Fruit fly (Drosophila melanogaster) whole organism, embryonic: ENCODE data around the gene CG15431.
A peak's percentile ranks its signal among the peaks of the same experiment; 100 is the strongest.

Source experiments
- ATbp ChIP-seq: fragments of 200-800 bp; sonication (Bioruptor generic); optimal IDR thresholded peaks from 2 replicates; lab custom pipeline; 2017; ENCODE audit warnings: missing biosample characterization, mild to moderate bottlenecking, missing genetic modification characterization, missing genetic modification reagents
- Ada2b ChIP-seq: fragments of 200-800 bp; sonication (Bioruptor generic); IDR thresholded peaks from 2 replicates; pipeline ENCODE4 v1.3.6; 2022; ENCODE audit warnings: missing biosample characterization, missing genetic modification characterization
- Atf-2 ChIP-seq: fragments of 200-800 bp; sonication (Bioruptor generic); optimal IDR thresholded peaks from 2 replicates; lab custom pipeline; 2016; ENCODE audit warnings: missing biosample characterization, missing genetic modification characterization
- B-H2 ChIP-seq: fragments of 200-800 bp; sonication (Bioruptor generic); optimal IDR thresholded peaks from 2 replicates; lab custom pipeline; 2018; ENCODE audit warnings: missing biosample characterization, mild to moderate bottlenecking, missing genetic modification characterization
- CG10209 ChIP-seq: fragments of 200-800 bp; sonication (Bioruptor generic); optimal IDR thresholded peaks from 3 replicates; lab custom pipeline; 2017; ENCODE audit warnings: missing biosample characterization, mild to moderate bottlenecking, missing genetic modification characterization, missing genetic modification reagents
- CG11398 ChIP-seq: fragments of 200-800 bp; sonication (Bioruptor generic); optimal IDR thresholded peaks from 2 replicates; lab custom pipeline; 2016; ENCODE audit warnings: missing biosample characterization, missing genetic modification characterization
- CG11560 ChIP-seq: fragments of 200-800 bp; sonication (Bioruptor generic); IDR thresholded peaks from 3 replicates; pipeline ENCODE4 v1.3.6; 2022; ENCODE audit warnings: missing biosample characterization, missing genetic modification characterization
- CG12219 ChIP-seq: fragments of 200-800 bp; sonication (Bioruptor generic); optimal IDR thresholded peaks from 3 replicates; lab custom pipeline; 2018; ENCODE audit warnings: missing biosample characterization, mild to moderate bottlenecking, missing genetic modification characterization
- CG15514 ChIP-seq: fragments of 200-800 bp; sonication (Bioruptor generic); optimal IDR thresholded peaks from 3 replicates; lab custom pipeline; 2017; ENCODE audit warnings: missing biosample characterization, missing genetic modification characterization, mild to moderate bottlenecking, moderate library complexity, missing genetic modification reagents
- CG17912 ChIP-seq: fragments of 200-800 bp; sonication (Bioruptor generic); optimal IDR thresholded peaks from 2 replicates; lab custom pipeline; 2018; ENCODE audit warnings: missing biosample characterization, mild to moderate bottlenecking, missing genetic modification characterization
- CG1792 ChIP-seq: fragments of 200-800 bp; sonication (Bioruptor generic); optimal IDR thresholded peaks from 2 replicates; lab custom pipeline; 2016; ENCODE audit warnings: missing biosample characterization, missing genetic modification characterization
- CG3163 ChIP-seq: fragments of 200-800 bp; sonication (Bioruptor generic); optimal IDR thresholded peaks from 3 replicates; lab custom pipeline; 2016; ENCODE audit warnings: missing biosample characterization, missing genetic modification characterization
- CG33213 ChIP-seq: fragments of 200-800 bp; sonication (Bioruptor generic); optimal IDR thresholded peaks from 3 replicates; lab custom pipeline; 2016; ENCODE audit warnings: missing biosample characterization, missing genetic modification characterization
- CG34376 ChIP-seq: fragments of 200-800 bp; sonication (Bioruptor generic); optimal IDR thresholded peaks from 2 replicates; lab custom pipeline; 2018; ENCODE audit warnings: missing biosample characterization, mild to moderate bottlenecking, missing genetic modification characterization
- CG43689 ChIP-seq: fragments of 200-800 bp; sonication (Bioruptor generic); IDR thresholded peaks from 2 replicates; pipeline ENCODE4 v1.3.6; 2022; ENCODE audit warnings: missing biosample characterization, missing genetic modification characterization
- CG6689 ChIP-seq: fragments of 200-800 bp; sonication (Bioruptor generic); IDR thresholded peaks from 2 replicates; pipeline ENCODE4 v1.3.6; 2022; ENCODE audit warnings: missing biosample characterization, missing genetic modification characterization
- CG7372 ChIP-seq: fragments of 200-800 bp; sonication (Bioruptor generic); IDR thresholded peaks from 2 replicates; pipeline ENCODE4 v1.3.6; 2022; ENCODE audit warnings: missing biosample characterization, missing genetic modification characterization
- CG7963 ChIP-seq: fragments of 200-800 bp; sonication (Bioruptor generic); IDR thresholded peaks from 3 replicates; pipeline ENCODE4 v1.3.6; 2022; ENCODE audit warnings: missing biosample characterization, missing genetic modification characterization; ENCODE audit not compliant: partially characterized antibody
- CG8281 ChIP-seq: fragments of 200-800 bp; sonication (Bioruptor generic); optimal IDR thresholded peaks from 2 replicates; lab custom pipeline; 2018; ENCODE audit warnings: missing biosample characterization, mild to moderate bottlenecking, missing genetic modification characterization, moderate library complexity
- CG8388 ChIP-seq: fragments of 200-800 bp; sonication (Bioruptor generic); optimal IDR thresholded peaks from 2 replicates; lab custom pipeline; 2019; ENCODE audit warnings: missing biosample characterization, mild to moderate bottlenecking, missing genetic modification characterization, moderate library complexity
- CTCF ChIP-seq: fragments of 200-800 bp; sonication (Bioruptor generic); optimal IDR thresholded peaks from 2 replicates; lab custom pipeline; 2017; ENCODE audit warnings: missing biosample characterization, mild to moderate bottlenecking, missing genetic modification characterization, moderate library complexity
- D19B ChIP-seq: fragments of 200-800 bp; sonication (Bioruptor generic); optimal IDR thresholded peaks from 2 replicates; lab custom pipeline; 2017; ENCODE audit warnings: missing biosample characterization, mild to moderate bottlenecking, missing genetic modification characterization
- Deaf1 ChIP-seq: fragments of 200-800 bp; optimal IDR thresholded peaks from 3 replicates; lab custom pipeline; 2019; ENCODE audit warnings: missing biosample characterization, mild to moderate bottlenecking, missing genetic modification characterization, moderate library complexity
- Dek ChIP-seq: fragments of 200-800 bp; sonication (Bioruptor generic); optimal IDR thresholded peaks from 3 replicates; lab custom pipeline; 2019; ENCODE audit warnings: missing biosample characterization, mild to moderate bottlenecking, missing genetic modification characterization, moderate library complexity
- Dp ChIP-seq: fragments of 200-800 bp; sonication (Bioruptor generic); optimal IDR thresholded peaks from 2 replicates; lab custom pipeline; 2018; ENCODE audit warnings: missing biosample characterization, mild to moderate bottlenecking, missing genetic modification characterization, moderate library complexity
- GATAe ChIP-seq: fragments of 200-800 bp; sonication (Bioruptor generic); conservative IDR thresholded peaks from 2 replicates; pipeline ENCODE4 v1.3.6; 2022; ENCODE audit warnings: missing biosample characterization, missing genetic modification characterization
- H15 ChIP-seq: fragments of 200-800 bp; sonication (Bioruptor generic); IDR thresholded peaks from 3 replicates; pipeline ENCODE4 v1.3.6; 2022; ENCODE audit warnings: missing biosample characterization, missing genetic modification characterization
- HmgD ChIP-seq: fragments of 200-800 bp; sonication (Bioruptor generic); optimal IDR thresholded peaks from 3 replicates; lab custom pipeline; 2016; ENCODE audit warnings: missing biosample characterization, missing genetic modification characterization
- HmgZ ChIP-seq: fragments of 200-800 bp; sonication (Bioruptor generic); optimal IDR thresholded peaks from 2 replicates; lab custom pipeline; 2018; ENCODE audit warnings: missing biosample characterization, mild to moderate bottlenecking, missing genetic modification characterization
- Hr39 ChIP-seq: fragments of >200 bp; optimal IDR thresholded peaks from 2 replicates; lab custom pipeline; 2017
- MBD-R2 ChIP-seq: fragments of 200-800 bp; sonication (Bioruptor generic); IDR thresholded peaks from 2 replicates; pipeline ENCODE4 v1.3.6; 2022; ENCODE audit warnings: missing biosample characterization, missing genetic modification characterization
- MESR4 ChIP-seq: fragments of 200-800 bp; sonication (Bioruptor generic); optimal IDR thresholded peaks from 2 replicates; lab custom pipeline; 2018; ENCODE audit warnings: missing biosample characterization, mild to moderate bottlenecking, missing genetic modification characterization, moderate library complexity
- Max ChIP-seq: fragments of 200-800 bp; sonication (Bioruptor generic); optimal IDR thresholded peaks from 2 replicates; lab custom pipeline; 2016; ENCODE audit warnings: missing biosample characterization, mild to moderate bottlenecking, missing genetic modification characterization
- ab ChIP-seq: fragments of 200-800 bp; sonication (Bioruptor generic); optimal IDR thresholded peaks from 2 replicates; lab custom pipeline; 2016; ENCODE audit warnings: missing biosample characterization, missing genetic modification characterization
- ash1 ChIP-seq: fragments of 200-800 bp; sonication (Bioruptor generic); optimal IDR thresholded peaks from 2 replicates; lab custom pipeline; 2018; ENCODE audit warnings: missing biosample characterization, mild to moderate bottlenecking, missing genetic modification characterization
- br ChIP-seq: fragments of >200 bp; optimal IDR thresholded peaks from 2 replicates; lab custom pipeline; 2017
- cwo ChIP-seq: fragments of 200-800 bp; sonication (Bioruptor generic); optimal IDR thresholded peaks from 3 replicates; lab custom pipeline; 2017; ENCODE audit warnings: missing biosample characterization, missing genetic modification characterization, mild to moderate bottlenecking, moderate library complexity, missing genetic modification reagents
- dan ChIP-seq: fragments of 200-800 bp; sonication (Bioruptor generic); IDR thresholded peaks from 2 replicates; pipeline ENCODE4 v1.3.6; 2022; ENCODE audit warnings: missing biosample characterization, missing genetic modification characterization
- dm ChIP-seq: fragments of 200-800 bp; sonication (Bioruptor generic); optimal IDR thresholded peaks from 3 replicates; lab custom pipeline; 2016; ENCODE audit warnings: missing biosample characterization, missing genetic modification characterization
- ems ChIP-seq: fragments of 200-800 bp; sonication (Bioruptor generic); optimal IDR thresholded peaks from 3 replicates; lab custom pipeline; 2016; ENCODE audit warnings: missing biosample characterization, missing genetic modification characterization
- fd102C ChIP-seq: fragments of 200-800 bp; sonication (Bioruptor generic); optimal IDR thresholded peaks from 2 replicates; lab custom pipeline; 2018; ENCODE audit warnings: missing biosample characterization, mild to moderate bottlenecking, missing genetic modification characterization, moderate library complexity
- gem ChIP-seq: fragments of 200-800 bp; sonication (Bioruptor generic); optimal IDR thresholded peaks from 2 replicates; lab custom pipeline; 2019; ENCODE audit warnings: missing biosample characterization, mild to moderate bottlenecking, missing genetic modification characterization, moderate library complexity
- hkb ChIP-seq, 2 experiments: fragments of 200-800 bp in 1 of 2; fragments of >200 bp in 1 of 2; sonication (Bioruptor generic) in 1 of 2; IDR thresholded peaks in 1 of 2; optimal IDR thresholded peaks in 1 of 2; 2 replicates each; pipeline versions ENCODE4 v1.3.6 to Lab custom; 2017 to 2022; ENCODE audit warnings: missing biosample characterization in 1 of 2, missing genetic modification characterization in 1 of 2
- nerfin-1 ChIP-seq: fragments of 200-800 bp; sonication (Bioruptor generic); optimal IDR thresholded peaks from 3 replicates; lab custom pipeline; 2019; ENCODE audit warnings: missing biosample characterization, mild to moderate bottlenecking, missing genetic modification characterization, moderate library complexity
- org-1 ChIP-seq: fragments of 200-800 bp; sonication (Bioruptor generic); optimal IDR thresholded peaks from 2 replicates; lab custom pipeline; 2017; ENCODE audit warnings: missing biosample characterization, missing genetic modification characterization
- pfk ChIP-seq: fragments of 200-800 bp; sonication (Bioruptor generic); optimal IDR thresholded peaks from 2 replicates; lab custom pipeline; 2018; ENCODE audit warnings: missing biosample characterization, mild to moderate bottlenecking, missing genetic modification characterization, moderate library complexity
- psq ChIP-seq: fragments of 200-800 bp; sonication (Bioruptor generic); optimal IDR thresholded peaks from 2 replicates; lab custom pipeline; 2017; ENCODE audit warnings: missing biosample characterization, missing genetic modification characterization
- seq ChIP-seq: fragments of 200-800 bp; sonication (Bioruptor generic); IDR thresholded peaks from 2 replicates; pipeline ENCODE4 v1.3.6; 2022; ENCODE audit warnings: missing biosample characterization, missing genetic modification characterization
- sna ChIP-seq: fragments of 200-800 bp; sonication (Bioruptor generic); IDR thresholded peaks from 2 replicates; pipeline ENCODE4 v1.3.6; 2022; ENCODE audit warnings: missing biosample characterization, missing genetic modification characterization; ENCODE audit not compliant: partially characterized antibody
- tx ChIP-seq: fragments of 200-800 bp; sonication (Bioruptor generic); optimal IDR thresholded peaks from 2 replicates; lab custom pipeline; 2016; ENCODE audit warnings: missing biosample characterization, missing genetic modification characterization
- yki ChIP-seq: fragments of >200 bp; optimal IDR thresholded peaks from 3 replicates; lab custom pipeline; 2018
- zfh1 ChIP-seq: fragments of 200-800 bp; sonication (Bioruptor generic); IDR thresholded peaks from 3 replicates; pipeline ENCODE4 v1.3.6; 2022; ENCODE audit warnings: missing biosample characterization, missing genetic modification characterization

CG15431 gene

DNA sequence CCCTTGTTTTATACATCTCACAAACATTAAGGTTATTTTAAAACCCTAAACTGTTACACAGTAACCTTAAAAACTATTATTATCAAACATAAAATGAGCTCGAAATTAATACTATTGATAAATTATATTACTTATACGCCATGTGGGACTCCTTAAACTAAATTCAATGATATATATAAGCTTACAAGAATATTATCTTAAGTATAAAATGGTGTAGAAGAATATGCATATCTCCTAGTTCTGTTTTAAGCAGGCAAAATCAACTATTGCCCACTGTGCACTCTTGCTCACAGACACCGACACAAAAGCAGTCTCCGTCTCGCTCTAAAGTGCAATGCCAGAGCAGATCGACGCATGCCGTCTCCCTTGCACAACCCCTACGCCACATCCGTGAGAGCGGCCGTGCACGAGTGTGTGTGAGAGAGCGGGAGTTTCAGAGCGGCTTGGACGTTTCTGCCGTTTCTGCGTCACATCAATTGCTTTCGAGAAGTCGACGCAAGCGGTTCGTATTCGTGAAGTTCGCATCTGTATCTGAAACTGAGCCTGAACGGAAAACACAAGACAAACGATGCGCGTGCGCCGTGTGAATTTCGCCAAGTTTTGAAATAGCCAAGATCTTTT, 69.5 kb downstream of the CG15431 start (continued):
- TF ChIP-seq CG10209: peak; percentile 68
- TF ChIP-seq CG15514 (GFP tag; lab: Kevin White, UChicago): peak; percentile 15
- TF ChIP-seq CG1792 (GFP tag; lab: Kevin White, UChicago): no peak
- no peak for TF ChIP-seq CG7372 (GFP tag; lab: Robert Waterston, UW)
- TF ChIP-seq CG8281: peak; percentile 4
- TF ChIP-seq HmgD: peak; percentile 33
- TF ChIP-seq CG3163 (GFP tag; lab: Kevin White, UChicago): no peak
- TF ChIP-seq dan: no peak
- TF ChIP-seq fd102C (GFP tag; lab: Kevin White, UChicago): peak; percentile 39
- no peak for TF ChIP-seq cwo (GFP tag; lab: Kevin White, UChicago)
- peak; percentile 13 for TF ChIP-seq Max (GFP tag; lab: Kevin White, UChicago)
- TF ChIP-seq ATbp (GFP tag; lab: Kevin White, UChicago): peak; percentile 39
- no peak for TF ChIP-seq CG11560 (tag; lab: Robert Waterston, UW)
- no peak for TF ChIP-seq CG43689 (GFP tag; lab: Robert Waterston, UW)
- TF ChIP-seq zfh1 (GFP tag; lab: Robert Waterston, UW): peak; percentile 18; the same call in 1 of the 3 replicates
- peak; percentile 38 for TF ChIP-seq CG12219 (GFP tag; lab: Kevin White, UChicago)
- no peak for TF ChIP-seq pfk (GFP tag; lab: Kevin White, UChicago)
- TF ChIP-seq dm (GFP tag; lab: Kevin White, UChicago): no peak
- TF ChIP-seq nerfin-1 (tag; lab: Kevin White, UChicago): peak; percentile 67
- TF ChIP-seq D19B (GFP tag; lab: Kevin White, UChicago): no peak
- peak; percentile 44 for TF ChIP-seq ash1 (GFP tag; lab: Kevin White, UChicago)
- peak; percentile 56 for TF ChIP-seq CG6689 (GFP tag; lab: Robert Waterston, UW)
- no peak for TF ChIP-seq br (lab: Kevin White, UChicago)
- no peak for TF ChIP-seq H15
- TF ChIP-seq Dek (tag; lab: Kevin White, UChicago): no peak
- no peak for TF ChIP-seq HmgZ (tag; lab: Kevin White, UChicago)
- TF ChIP-seq CG8388: peak; percentile 72
- no peak for TF ChIP-seq sna (GFP tag; lab: Robert Waterston, UW)
- no peak for TF ChIP-seq Atf-2 (GFP tag; lab: Kevin White, UChicago)
- TF ChIP-seq seq (GFP tag; lab: Robert Waterston, UW): peak; percentile 71
- peak; percentile 50 for TF ChIP-seq org-1 (GFP tag; lab: Kevin White, UChicago)
- TF ChIP-seq CG34376: no peak
- no peak for TF ChIP-seq ems (GFP tag; lab: Kevin White, UChicago)
- TF ChIP-seq yki (lab: Kevin White, UChicago): peak; percentile 85
- TF ChIP-seq Dp (GFP tag; lab: Kevin White, UChicago): no peak
- TF ChIP-seq MBD-R2 (GFP tag; lab: Robert Waterston, UW): no peak
- no peak for TF ChIP-seq hkb (optimal IDR thresholded peaks at IDR 0.05; lab: Kevin White, UChicago)
- 0 out of 2 replicates have a peak, but pooled peaks have one; percentile 34 for TF ChIP-seq hkb (GFP tag; IDR thresholded peaks at IDR 0.05; lab: Robert Waterston, UW)
- no peak for TF ChIP-seq CG33213
- no peak for TF ChIP-seq tx (GFP tag; lab: Kevin White, UChicago)
- peak; percentile 46 for TF ChIP-seq Deaf1 (tag; lab: Kevin White, UChicago)
- TF ChIP-seq B-H2: no peak
- TF ChIP-seq gem (tag; lab: Kevin White, UChicago): peak; percentile 88
- TF ChIP-seq GATAe: no peak
- TF ChIP-seq CTCF (GFP tag; lab: Kevin White, UChicago): peak; percentile 16
- no peak for TF ChIP-seq CG11398 (GFP tag; lab: Kevin White, UChicago)
- TF ChIP-seq Hr39 (lab: Kevin White, UChicago): no peak
- TF ChIP-seq CG7963 (GFP tag; lab: Robert Waterston, UW): peak; percentile 62; the same call in 1 of the 3 replicates
- TF ChIP-seq Ada2b (GFP tag; lab: Robert Waterston, UW): no peak
- TF ChIP-seq ab (GFP tag; lab: Kevin White, UChicago): no peak
- TF ChIP-seq psq: no peak
- TF ChIP-seq MESR4: peak; percentile 13
- TF ChIP-seq CG17912: no peak
